Fruit fly (Drosophila melanogaster) whole organism, pupa: ENCODE measurements around the gene CG10301.
A peak's percentile ranks its signal among the peaks of the same experiment; 100 is the strongest.

Experiments used
- CG32121 ChIP-seq: fragments of 200-800 bp; sonication (Bioruptor generic); IDR thresholded peaks from 2 replicates; pipeline ENCODE4 v1.3.6; 2022; ENCODE audit warnings: missing biosample characterization, missing genetic modification characterization
- CG34367 ChIP-seq: fragments of 200-800 bp; sonication (Bioruptor generic); optimal IDR thresholded peaks from 2 replicates; lab custom pipeline; 2018; ENCODE audit warnings: missing biosample characterization, mild to moderate bottlenecking, missing genetic modification characterization
- CG4496 ChIP-seq: fragments of 200-800 bp; sonication (Bioruptor generic); IDR thresholded peaks from 3 replicates; pipeline ENCODE4 v1.3.6; 2022; ENCODE audit warnings: missing biosample characterization, missing genetic modification characterization
- CG8159 ChIP-seq: fragments of 200-800 bp; sonication (Bioruptor generic); optimal IDR thresholded peaks from 3 replicates; lab custom pipeline; 2018; ENCODE audit warnings: missing biosample characterization, mild to moderate bottlenecking, missing genetic modification characterization, moderate library complexity
- Pif1A ChIP-seq: fragments of 200-800 bp; sonication (Bioruptor generic); optimal IDR thresholded peaks from 3 replicates; lab custom pipeline; 2016; ENCODE audit warnings: missing biosample characterization, missing genetic modification characterization
- rn ChIP-seq: fragments of 200-800 bp; sonication (Bioruptor generic); IDR thresholded peaks from 2 replicates; pipeline ENCODE4 v1.3.6; 2022; ENCODE audit warnings: missing biosample characterization, missing genetic modification characterization

- TF ChIP-seq Pif1A (GFP tag; lab: Kevin White, UChicago) = no peak
- TF ChIP-seq CG8159 (tag; lab: Kevin White, UChicago) = no peak
- TF ChIP-seq rn (GFP tag; lab: Robert Waterston, UW) = no peak
- 0 out of 2 replicates have a peak, but pooled peaks have one; percentile 17 for TF ChIP-seq CG32121
- no peak for TF ChIP-seq CG4496 (GFP tag; lab: Robert Waterston, UW)
- TF ChIP-seq CG34367 (tag; lab: Kevin White, UChicago) = no peak
These were observed 34.3 kb upstream of the CG10301 start for dm6 chr3R:23675646-23676045.
